Worm (Caenorhabditis elegans) whole organism, L3 larva: ENCODE data around the gene spig-9.
A peak's percentile ranks its signal among the peaks of the same experiment; 100 is the strongest.

ENCODE experiments used
- ZK546.5 ChIP-seq: sonication (generic microtip); optimal IDR thresholded peaks from 2 replicates; lab custom pipeline; 2017; ENCODE audit warnings: missing biosample characterization, missing genetic modification characterization
- aly-2 ChIP-seq: fragments of 150-350 bp; optimal IDR thresholded peaks from 2 replicates; lab custom pipeline; 2014; ENCODE audit warnings: missing biosample characterization, missing genetic modification characterization
- ceh-82 ChIP-seq: fragments of 150-350 bp; optimal IDR thresholded peaks from 2 replicates; lab custom pipeline; 2014; ENCODE audit warnings: missing biosample characterization, missing genetic modification characterization
- egl-27 ChIP-seq: sonication (generic microtip); optimal IDR thresholded peaks from 4 replicates; lab custom pipeline; 2017; ENCODE audit warnings: missing biosample characterization, missing genetic modification reagents, missing genetic modification characterization
- elt-3 ChIP-seq, 3 experiments: fragments of 150-350 bp in 1 of 3; sonication (generic microtip) in 2 of 3; optimal IDR thresholded peaks; 2 replicates in 2 of 3; 4 replicates in 1 of 3; lab custom pipeline; 2014 to 2017; ENCODE audit warnings: missing biosample characterization in 3 of 3, missing genetic modification characterization in 3 of 3
- lin-15B ChIP-seq: fragments of 150-350 bp; optimal IDR thresholded peaks from 2 replicates; lab custom pipeline; 2014; ENCODE audit warnings: missing biosample characterization, missing genetic modification characterization
- lin-39 ChIP-seq: fragments of 150-350 bp; optimal IDR thresholded peaks from 2 replicates; lab custom pipeline; 2018; ENCODE audit warnings: missing biosample characterization, missing genetic modification reagents, missing genetic modification characterization
- mdl-1 ChIP-seq: fragments of 150-350 bp; optimal IDR thresholded peaks from 2 replicates; lab custom pipeline; 2014; ENCODE audit warnings: missing biosample characterization, missing genetic modification characterization
- nhr-11 ChIP-seq: fragments of 150-350 bp; optimal IDR thresholded peaks from 2 replicates; lab custom pipeline; 2014; ENCODE audit warnings: missing biosample characterization, missing genetic modification characterization
- nhr-28 ChIP-seq: fragments of 150-350 bp; optimal IDR thresholded peaks from 2 replicates; lab custom pipeline; 2014; ENCODE audit warnings: missing biosample characterization, missing genetic modification characterization
- snpc-4 ChIP-seq: fragments of 150-350 bp; optimal IDR thresholded peaks from 2 replicates; lab custom pipeline; 2014; ENCODE audit warnings: missing biosample characterization, missing genetic modification characterization
- unc-62 ChIP-seq: fragments of 150-350 bp; sonication (generic microtip); optimal IDR thresholded peaks from 4 replicates; lab custom pipeline; 2014; ENCODE audit warnings: missing biosample characterization, missing genetic modification reagents, missing genetic modification characterization
- ztf-4 ChIP-seq: fragments of 150-350 bp; optimal IDR thresholded peaks from 2 replicates; lab custom pipeline; 2014; ENCODE audit warnings: missing biosample characterization, missing genetic modification characterization

- no peak for TF ChIP-seq egl-27 (tag; lab: Kevin White, UChicago)
- TF ChIP-seq nhr-11 (tag; lab: Kevin White, UChicago), result no peak
- no peak for TF ChIP-seq unc-62 (GFP tag; lab: Kevin White, UChicago)
- no peak for TF ChIP-seq ceh-82 (tag; lab: Kevin White, UChicago)
- TF ChIP-seq mdl-1, result peak; percentile 94
- TF ChIP-seq lin-15B (tag; lab: Kevin White, UChicago), result peak; percentile 59
- TF ChIP-seq snpc-4 (tag; lab: Kevin White, UChicago), result peak; percentile 59
- TF ChIP-seq nhr-28 (tag; lab: Kevin White, UChicago), result no peak
- TF ChIP-seq elt-3 (tag; optimal IDR thresholded peaks at IDR 0.05; lab: Kevin White, UChicago), result peak in 1 of 3 experiments; percentile 67
- no peak for TF ChIP-seq aly-2
- TF ChIP-seq lin-39 (tag; lab: Kevin White, UChicago), result peak; percentile 6
- no peak for TF ChIP-seq ZK546.5 (tag; lab: Kevin White, UChicago)
- TF ChIP-seq ztf-4 (tag; lab: Kevin White, UChicago), result peak; percentile 33
These were observed 46.9 kb upstream of the spig-9 start for ce11 chrV:13658577-13658976.
